Fruit fly (Drosophila melanogaster): ENCODE measurements around the gene HDAC1.

HDAC1 gene

DNA sequence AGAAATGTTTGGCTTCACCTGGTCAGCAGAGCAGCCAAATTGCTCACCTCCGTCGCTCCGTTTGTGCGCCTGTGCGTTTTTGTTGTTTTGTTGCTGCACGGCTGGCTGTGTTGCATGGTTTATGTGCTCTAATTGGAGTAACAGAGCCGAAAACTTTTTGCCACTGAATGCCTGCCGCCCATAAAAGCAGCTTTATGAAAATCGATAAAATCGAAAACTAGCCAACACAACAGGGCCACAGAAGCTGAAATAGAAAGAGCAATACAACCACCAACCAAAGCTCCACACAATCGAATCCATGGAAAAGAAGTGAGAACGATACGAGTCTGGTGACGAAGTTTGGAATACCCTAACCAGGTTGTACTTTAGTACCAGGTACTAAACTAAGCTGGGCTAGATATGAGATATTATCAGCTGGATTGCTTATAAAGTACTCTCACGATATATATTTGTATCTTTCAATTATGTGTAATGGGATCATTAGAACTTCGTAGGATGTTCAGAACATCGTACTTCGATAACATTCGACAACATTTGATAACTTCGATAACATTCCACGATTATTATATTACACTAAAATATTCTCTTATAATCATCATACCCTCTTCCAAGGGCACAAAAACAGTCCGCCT lies 7.6 kb upstream of the HDAC1 start:
- no peak for TF ChIP-seq jim (GFP tag; optimal IDR thresholded peaks at IDR 0.05)
- TF ChIP-seq dl (GFP tag; optimal IDR thresholded peaks at IDR 0.05; ENCODE audit: insufficient read depth in 1 of 2, partially characterized antibody in 2 of 2), result no peak
- no peak for TF ChIP-seq CG32264 (GFP tag; optimal IDR thresholded peaks at IDR 0.05)

DNA sequence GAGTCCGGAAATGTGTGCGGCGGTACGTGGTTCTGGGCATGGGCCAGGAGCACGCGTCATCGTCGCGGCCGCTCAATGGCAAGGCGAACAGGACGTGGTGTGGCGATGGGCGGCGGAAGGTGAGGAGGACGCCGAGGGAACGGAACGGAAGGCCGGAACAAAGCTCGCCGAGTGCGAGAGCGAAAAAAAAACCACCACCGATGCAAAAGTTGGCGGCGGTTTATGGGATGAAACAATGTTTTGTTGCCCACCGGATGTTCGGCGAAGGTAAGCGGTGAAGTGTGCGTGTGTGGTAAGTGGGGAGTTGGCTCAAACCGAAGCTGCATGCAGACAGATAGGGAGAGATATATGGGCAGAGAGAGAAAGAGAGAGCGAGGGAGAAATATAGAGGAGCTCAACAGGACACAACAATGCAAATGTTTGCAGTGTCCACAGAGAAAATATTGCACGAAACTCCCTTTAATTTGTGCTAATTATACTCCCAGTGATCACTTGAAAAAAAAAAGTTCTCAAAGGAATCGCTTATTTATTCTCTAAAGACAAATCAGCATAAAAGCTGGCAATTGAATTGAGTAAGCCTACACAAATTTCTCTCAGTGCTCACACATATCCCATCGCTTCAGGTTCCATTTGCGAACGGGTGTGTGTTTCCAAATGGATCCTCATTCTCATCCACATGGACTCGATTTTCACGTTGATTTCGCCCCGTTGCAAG lies 6.9 kb upstream of the HDAC1 start:
- peak; percentile 17 for TF ChIP-seq CG32264 (GFP tag; optimal IDR thresholded peaks at IDR 0.05)
- peak; percentile 72 for TF ChIP-seq fru (GFP tag; optimal IDR thresholded peaks at IDR 0.05)
- peak; percentile 59 for TF ChIP-seq rgr (GFP tag; optimal IDR thresholded peaks at IDR 0.05)
- TF ChIP-seq psq (GFP tag; optimal IDR thresholded peaks at IDR 0.05), result peak; percentile 24
- TF ChIP-seq h (GFP tag; optimal IDR thresholded peaks at IDR 0.05), result peak; percentile 61
- no peak for TF ChIP-seq Dfd (GFP tag; optimal IDR thresholded peaks at IDR 0.05)
- no peak for TF ChIP-seq jim (GFP tag; optimal IDR thresholded peaks at IDR 0.05)
- TF ChIP-seq dl (GFP tag; optimal IDR thresholded peaks at IDR 0.05; ENCODE audit: insufficient read depth in 1 of 2, partially characterized antibody in 2 of 2), result no peak
- peak; percentile 63 for TF ChIP-seq br (GFP tag; optimal IDR thresholded peaks at IDR 0.05)
- peak; percentile 38 for TF ChIP-seq Hnf4 (GFP tag; optimal IDR thresholded peaks at IDR 0.05)
- TF ChIP-seq lola (GFP tag; optimal IDR thresholded peaks at IDR 0.05), result no peak
- peak; percentile 48 for TF ChIP-seq woc (GFP tag; optimal IDR thresholded peaks at IDR 0.05)
- no peak for TF ChIP-seq dmrt93B (GFP tag; optimal IDR thresholded peaks at IDR 0.05)
- no peak for TF ChIP-seq usp (GFP tag; optimal IDR thresholded peaks at IDR 0.05)
- TF ChIP-seq sv (GFP tag; optimal IDR thresholded peaks at IDR 0.05), result no peak
- peak in 1 of 2 experiments; percentile 73 for TF ChIP-seq foxo (GFP tag; optimal IDR thresholded peaks at IDR 0.05)
- peak; percentile 68 for TF ChIP-seq ey (GFP tag; optimal IDR thresholded peaks at IDR 0.05)
- no peak for TF ChIP-seq sage (GFP tag; optimal IDR thresholded peaks at IDR 0.05)
- peak; percentile 51 for TF ChIP-seq HLH106 (tag; optimal IDR thresholded peaks at IDR 0.05)
- TF ChIP-seq OdsH (GFP tag; optimal IDR thresholded peaks at IDR 0.05), result peak; percentile 49
- TF ChIP-seq Sp1 (GFP tag; optimal IDR thresholded peaks at IDR 0.05), result peak; percentile 47

DNA sequence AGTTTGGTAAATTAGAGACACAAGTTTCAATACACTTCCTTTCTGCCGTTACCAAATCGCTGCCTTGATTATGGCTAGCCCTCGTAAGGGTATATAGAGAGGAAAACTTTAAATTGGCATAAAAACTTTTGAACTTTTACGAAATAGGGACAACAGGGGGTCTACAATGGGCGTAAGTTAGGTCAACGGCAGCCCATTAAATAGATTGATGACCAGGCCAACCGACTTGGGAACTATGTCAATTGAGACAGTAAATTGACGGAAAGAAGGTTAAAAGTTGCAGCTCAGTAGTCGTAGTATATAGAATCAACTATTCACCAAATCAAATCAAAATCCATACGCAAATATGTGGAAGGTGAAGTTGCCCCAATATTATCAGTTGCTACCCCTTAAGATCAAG lies 5.6 kb upstream of the HDAC1 start, which contains the start of gene CG32246:
Gene CG32246, plus strand, starts transcription at position 301 of the 400 bp plus-strand sequence.
- TF ChIP-seq rgr (GFP tag; optimal IDR thresholded peaks at IDR 0.05) (no peak), OdsH (GFP tag; optimal IDR thresholded peaks at IDR 0.05) (no peak), usp (GFP tag; optimal IDR thresholded peaks at IDR 0.05) (no peak), Abd-B (GFP tag; optimal IDR thresholded peaks at IDR 0.05) (no peak)

DNA sequence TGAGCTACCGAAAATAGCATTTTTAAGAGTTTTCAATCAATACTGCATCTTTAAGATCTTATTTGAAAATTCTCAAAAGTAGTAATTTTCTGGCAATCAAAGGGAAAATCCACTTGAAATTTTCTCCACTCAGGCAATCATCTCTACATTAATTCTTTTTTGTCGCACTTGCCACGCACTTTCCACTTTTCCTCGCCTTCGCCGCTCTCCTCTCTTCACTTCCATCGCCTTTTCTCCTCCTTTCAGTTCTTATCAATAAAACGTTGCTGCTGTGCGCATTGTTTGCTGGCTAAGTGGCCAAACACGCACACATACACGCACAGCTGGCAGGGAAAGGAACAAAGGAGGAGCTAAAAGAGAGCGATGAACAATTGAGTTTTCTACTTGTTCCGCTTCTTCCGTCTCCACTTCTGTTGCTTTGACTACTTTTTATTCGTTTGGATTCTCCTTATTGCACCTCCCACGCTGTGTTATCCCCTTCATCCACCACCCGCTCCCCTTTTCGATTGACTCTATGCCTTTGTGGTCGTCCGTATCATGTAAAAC lies 3.4 kb upstream of the HDAC1 start:
- TF ChIP-seq rgr (GFP tag; optimal IDR thresholded peaks at IDR 0.05) (no peak), psq (GFP tag; optimal IDR thresholded peaks at IDR 0.05) (peak; percentile 50), woc (GFP tag; optimal IDR thresholded peaks at IDR 0.05) (no peak), Hr83 (GFP tag; optimal IDR thresholded peaks at IDR 0.05; ENCODE audit: poor library complexity, severe bottlenecking) (no peak)

DNA sequence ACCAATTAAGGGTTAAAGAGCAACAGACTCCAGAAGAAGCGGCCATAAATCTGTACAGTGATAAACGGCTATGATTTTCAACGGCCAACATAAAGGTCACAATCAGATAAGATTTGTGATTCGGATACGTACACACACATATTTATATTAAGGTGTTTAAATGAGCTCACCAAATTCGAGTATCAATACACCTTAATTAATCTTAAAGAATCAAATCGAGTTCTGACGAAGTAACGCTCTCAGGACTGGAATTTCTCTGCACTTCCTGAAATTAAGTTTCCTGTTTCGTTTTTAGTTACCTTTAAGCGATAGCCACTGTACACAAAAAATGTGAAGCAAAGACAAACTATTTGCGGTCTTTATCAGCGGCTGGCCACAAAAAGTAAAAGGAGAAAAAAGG lies 2.7 kb upstream of the HDAC1 start:
- no peak for TF ChIP-seq Rel (GFP tag; optimal IDR thresholded peaks at IDR 0.05)
- TF ChIP-seq Rel (tag; optimal IDR thresholded peaks at IDR 0.05), result no peak
- no peak for TF ChIP-seq Hnf4 (GFP tag; optimal IDR thresholded peaks at IDR 0.05)
- no peak for TF ChIP-seq CrebA (GFP tag; optimal IDR thresholded peaks at IDR 0.05; ENCODE audit: borderline replicate concordance)
- no peak for TF ChIP-seq Vsx2 (GFP tag; optimal IDR thresholded peaks at IDR 0.05; ENCODE audit: partially characterized antibody)
- TF ChIP-seq N (GFP tag; optimal IDR thresholded peaks at IDR 0.05), result no peak
- TF ChIP-seq Jra (GFP tag; optimal IDR thresholded peaks at IDR 0.05), result no peak
- no peak for TF ChIP-seq pan (optimal IDR thresholded peaks at IDR 0.05)
- peak; percentile 47 for TF ChIP-seq ey (GFP tag; optimal IDR thresholded peaks at IDR 0.05)
- peak; percentile 31 for TF ChIP-seq woc (GFP tag; optimal IDR thresholded peaks at IDR 0.05)
- no peak for TF ChIP-seq sage (GFP tag; optimal IDR thresholded peaks at IDR 0.05)
- TF ChIP-seq br (GFP tag; optimal IDR thresholded peaks at IDR 0.05), result peak; percentile 10
- no peak for TF ChIP-seq dl (GFP tag; optimal IDR thresholded peaks at IDR 0.05; ENCODE audit: insufficient read depth in 1 of 2, partially characterized antibody in 2 of 2)
- no peak for TF ChIP-seq jim (GFP tag; optimal IDR thresholded peaks at IDR 0.05)
- TF ChIP-seq Hr83 (GFP tag; optimal IDR thresholded peaks at IDR 0.05; ENCODE audit: poor library complexity, severe bottlenecking), result no peak
- TF ChIP-seq HLH106 (tag; optimal IDR thresholded peaks at IDR 0.05), result peak; percentile 15
- TF ChIP-seq Dif (GFP tag; optimal IDR thresholded peaks at IDR 0.05; ENCODE audit: partially characterized antibody), result no peak
- TF ChIP-seq OdsH (GFP tag; optimal IDR thresholded peaks at IDR 0.05), result no peak
- TF ChIP-seq foxo (GFP tag; optimal IDR thresholded peaks at IDR 0.05), result peak in 1 of 2 experiments; percentile 20
- no peak for TF ChIP-seq usp (GFP tag; optimal IDR thresholded peaks at IDR 0.05)
- TF ChIP-seq dsf (GFP tag; optimal IDR thresholded peaks at IDR 0.05; ENCODE audit: borderline replicate concordance), result no peak
- no peak for TF ChIP-seq brk (GFP tag; optimal IDR thresholded peaks at IDR 0.05)
- no peak for TF ChIP-seq sv (GFP tag; optimal IDR thresholded peaks at IDR 0.05)
- no peak for TF ChIP-seq psq (GFP tag; optimal IDR thresholded peaks at IDR 0.05)
- TF ChIP-seq h (GFP tag; optimal IDR thresholded peaks at IDR 0.05), result peak; percentile 18

Measured in whole organism, wandering third instar larva.